Fruit fly (Drosophila melanogaster) Kc167 (cell line): ENCODE measurements around the gene CG8675.

Source experiments
- Myc ChIP-seq: fragments of >200 bp; optimal IDR thresholded peaks from 2 replicates; lab custom pipeline; 2017; ENCODE audit warnings: missing external identifiers
- insv ChIP-seq: fragments of >200 bp; optimal IDR thresholded peaks from 3 replicates; lab custom pipeline; 2018; ENCODE audit warnings: missing external identifiers

DNA sequence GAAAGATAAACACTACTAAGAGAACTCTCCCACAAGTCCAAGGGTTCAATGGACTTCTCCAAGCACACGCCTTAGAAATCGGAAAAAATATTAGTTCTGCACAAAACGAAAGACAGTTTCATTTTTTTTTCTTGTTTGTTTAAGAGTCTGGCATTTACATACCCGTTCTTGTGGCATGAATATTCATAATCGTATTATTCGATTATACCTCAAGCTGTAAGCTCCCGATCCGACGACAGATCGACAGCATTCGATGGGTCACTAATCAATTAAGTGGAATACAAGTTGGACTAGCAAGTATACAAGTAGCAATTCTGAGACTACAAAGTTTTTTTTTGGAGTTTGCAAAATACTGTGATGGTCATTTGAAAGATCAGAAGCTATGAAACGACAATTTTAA, 21.8 kb downstream of the CG8675 start:
- no peak for TF ChIP-seq Myc (lab: Kevin White, UChicago)
- no peak for TF ChIP-seq insv (lab: Kevin White, UChicago)
